In genomic region chrV:5502701-5503100, ce11 we compare ENCODE assay signal across 5 worm cellular contexts.
TF ChIP-seq lines count a peak whose summit lies in the region.

No protein-coding gene starts in this region.

TF ChIP-seq in whole organism, L1 larva, 84 proteins besides CTCF, POLR2A, EP300 and RAD21:
- TF ChIP-seq ama-1 (optimal IDR thresholded peaks at IDR 0.05; lab: Kevin White, UChicago) (peak; percentile 38), sox-4 (tag; optimal IDR thresholded peaks at IDR 0.05; lab: Kevin White, UChicago) (no peak), blmp-1 (tag; optimal IDR thresholded peaks at IDR 0.05; lab: Kevin White, UChicago) (no peak), C16A3.4 (tag; optimal IDR thresholded peaks at IDR 0.05; lab: Kevin White, UChicago) (no peak), lin-35 (GFP tag; optimal IDR thresholded peaks at IDR 0.05; lab: Kevin White, UChicago) (peak in 1 of 2 experiments; percentile 5)

TF ChIP-seq in whole organism, L2 larva, 48 proteins besides CTCF, POLR2A, EP300 and RAD21:
- TF ChIP-seq ceh-16 (tag; optimal IDR thresholded peaks at IDR 0.05; lab: Kevin White, UChicago) (no peak), gmeb-1 (tag; optimal IDR thresholded peaks at IDR 0.05; lab: Kevin White, UChicago) (no peak), ama-1 (optimal IDR thresholded peaks at IDR 0.05; lab: Kevin White, UChicago) (peak; percentile 29), sma-3 (GFP tag; optimal IDR thresholded peaks at IDR 0.05; lab: Kevin White, UChicago) (peak; percentile 6)

TF ChIP-seq in whole organism, L3 larva, 47 proteins besides CTCF, POLR2A, EP300 and RAD21:
- TF ChIP-seq eor-1 (tag; optimal IDR thresholded peaks at IDR 0.05; lab: Kevin White, UChicago) (no peak), ama-1 (optimal IDR thresholded peaks at IDR 0.05; lab: Kevin White, UChicago) (peak; percentile 66), elt-2 (tag; optimal IDR thresholded peaks at IDR 0.05; lab: Kevin White, UChicago) (peak; percentile 18)

TF ChIP-seq in whole organism, L4 larva, 104 proteins besides CTCF, POLR2A, EP300 and RAD21:
- TF ChIP-seq spr-1 (tag; optimal IDR thresholded peaks at IDR 0.05; lab: Kevin White, UChicago) (no peak), F26F4.8 (GFP tag; conservative IDR thresholded peaks at IDR 0.05; lab: Robert Waterston, UW) (no peak), unc-39 (tag; optimal IDR thresholded peaks at IDR 0.05; lab: Kevin White, UChicago) (no peak), mes-2 (tag; optimal IDR thresholded peaks at IDR 0.05; lab: Kevin White, UChicago; ENCODE audit: poor library complexity, severe bottlenecking) (no peak), hlh-30 (tag; optimal IDR thresholded peaks at IDR 0.05; lab: Kevin White, UChicago; ENCODE audit: insufficient read depth) (no peak), Y48G9A.11 (GFP tag; IDR thresholded peaks at IDR 0.05; lab: Robert Waterston, UW) (peak; percentile 52; the same call in 1 of the 2 replicates), lir-3 (tag; optimal IDR thresholded peaks at IDR 0.05; lab: Kevin White, UChicago) (no peak), nhr-76 (tag; optimal IDR thresholded peaks at IDR 0.05; lab: Kevin White, UChicago) (no peak), tra-1 (GFP tag; IDR thresholded peaks at IDR 0.05; lab: Robert Waterston, UW) (no peak), mdt-29 (GFP tag; IDR thresholded peaks at IDR 0.05; lab: Robert Waterston, UW) (0 out of 2 replicates have a peak, but pooled peaks have one; percentile 46), daf-16 (GFP tag; optimal IDR thresholded peaks at IDR 0.05; lab: Kevin White, UChicago) (peak in 1 of 2 experiments; percentile 46), daf-16 (tag; optimal IDR thresholded peaks at IDR 0.05; lab: Kevin White, UChicago) (no peak), zip-2 (tag; optimal IDR thresholded peaks at IDR 0.05; lab: Kevin White, UChicago) (no peak), fkh-10 (GFP tag; optimal IDR thresholded peaks at IDR 0.05; lab: Kevin White, UChicago) (no peak), php-3 (GFP tag; IDR thresholded peaks at IDR 0.05; lab: Robert Waterston, UW) (no peak), skn-1 (tag; optimal IDR thresholded peaks at IDR 0.05; lab: Kevin White, UChicago) (no peak), nhr-111 (GFP tag; optimal IDR thresholded peaks at IDR 0.05; lab: Kevin White, UChicago) (no peak), madf-5 (GFP tag; IDR thresholded peaks at IDR 0.05; lab: Robert Waterston, UW) (no peak), zfp-3 (GFP tag; conservative IDR thresholded peaks at IDR 0.05; lab: Robert Waterston, UW) (no peak), F49E8.2 (tag; optimal IDR thresholded peaks at IDR 0.05; lab: Kevin White, UChicago; ENCODE audit: borderline replicate concordance) (no peak), fos-1 (tag; optimal IDR thresholded peaks at IDR 0.05; lab: Kevin White, UChicago) (no peak), ceh-28 (tag; optimal IDR thresholded peaks at IDR 0.05; lab: Kevin White, UChicago) (no peak), lin-39 (tag; optimal IDR thresholded peaks at IDR 0.05; lab: Kevin White, UChicago) (no peak), zag-1 (tag; optimal IDR thresholded peaks at IDR 0.05; lab: Kevin White, UChicago) (no peak), Y75B8A.6 (GFP tag; IDR thresholded peaks at IDR 0.05; lab: Robert Waterston, UW) (no peak), nhr-237 (tag; optimal IDR thresholded peaks at IDR 0.05; lab: Kevin White, UChicago) (no peak)

TF ChIP-seq in whole organism, young adult, 124 proteins besides CTCF, POLR2A, EP300 and RAD21:
- 0 out of 2 replicates have a peak, but pooled peaks have one; percentile 10 for TF ChIP-seq Y79H2A.3 (GFP tag; conservative IDR thresholded peaks at IDR 0.05; lab: Robert Waterston, UW)
- TF ChIP-seq snpc-3.4 (tag; optimal IDR thresholded peaks at IDR 0.05; lab: Kevin White, UChicago) = peak; percentile 10
- peak; percentile 86 for TF ChIP-seq ama-1 (optimal IDR thresholded peaks at IDR 0.05; lab: Kevin White, UChicago)
- no peak for TF ChIP-seq ama-1 (GFP tag; optimal IDR thresholded peaks at IDR 0.05; lab: Kevin White, UChicago)
- 0 out of 2 replicates have a peak, but pooled peaks have one; percentile 16 for TF ChIP-seq F33H1.4 (GFP tag; IDR thresholded peaks at IDR 0.05; lab: Robert Waterston, UW)
- peak; percentile 31 for TF ChIP-seq ztf-26 (tag; optimal IDR thresholded peaks at IDR 0.05; lab: Kevin White, UChicago)
- no peak for TF ChIP-seq madf-10 (tag; optimal IDR thresholded peaks at IDR 0.05; lab: Kevin White, UChicago)
- TF ChIP-seq B0035.1 (tag; optimal IDR thresholded peaks at IDR 0.05; lab: Kevin White, UChicago) = no peak
- TF ChIP-seq ztf-6 (GFP tag; IDR thresholded peaks at IDR 0.05; lab: Robert Waterston, UW) = no peak
- TF ChIP-seq chd-7 (tag; optimal IDR thresholded peaks at IDR 0.05; lab: Kevin White, UChicago) = peak; percentile 22
- TF ChIP-seq madf-3 (GFP tag; IDR thresholded peaks at IDR 0.05; lab: Robert Waterston, UW) = peak; percentile 55; the same call in 1 of the 2 replicates
- TF ChIP-seq nhr-120 (GFP tag; IDR thresholded peaks at IDR 0.05; lab: Robert Waterston, UW) = no peak
- TF ChIP-seq ztf-18 (tag; optimal IDR thresholded peaks at IDR 0.05; lab: Kevin White, UChicago) = peak; percentile 38
- TF ChIP-seq F55B11.4 (tag; optimal IDR thresholded peaks at IDR 0.05; lab: Kevin White, UChicago; ENCODE audit: borderline replicate concordance, insufficient read depth) = no peak
- TF ChIP-seq repo-1 (tag; optimal IDR thresholded peaks at IDR 0.05; lab: Kevin White, UChicago) = peak; percentile 22
- peak in 1 of 2 experiments; percentile 28 for TF ChIP-seq let-607 (tag; optimal IDR thresholded peaks at IDR 0.05; lab: Kevin White, UChicago)
- TF ChIP-seq Y53G8AR.9 (GFP tag; conservative IDR thresholded peaks at IDR 0.05; lab: Robert Waterston, UW) = peak; percentile 54; the same call in 1 of the 2 replicates
- TF ChIP-seq dox-1 (GFP tag; IDR thresholded peaks at IDR 0.05; lab: Robert Waterston, UW) = no peak
- TF ChIP-seq hrde-1 (tag; optimal IDR thresholded peaks at IDR 0.05; lab: Kevin White, UChicago; ENCODE audit: borderline replicate concordance) = no peak
- peak; percentile 46; the same call in 1 of the 2 replicates for TF ChIP-seq lin-26 (GFP tag; IDR thresholded peaks at IDR 0.05; lab: Robert Waterston, UW)
- TF ChIP-seq cebp-2 (GFP tag; IDR thresholded peaks at IDR 0.05; lab: Robert Waterston, UW) = 0 out of 2 replicates have a peak, but pooled peaks have one; percentile 70
- peak; percentile 23; the same call in 1 of the 2 replicates for TF ChIP-seq pbrm-1 (GFP tag; IDR thresholded peaks at IDR 0.05; lab: Robert Waterston, UW)
- TF ChIP-seq attf-6 (GFP tag; IDR thresholded peaks at IDR 0.05; lab: Robert Waterston, UW) = peak; percentile 40; the same call in 1 of the 2 replicates
- peak; percentile 43; the same call in 1 of the 2 replicates for TF ChIP-seq madf-6 (GFP tag; IDR thresholded peaks at IDR 0.05; lab: Robert Waterston, UW)
- TF ChIP-seq lsl-1 (GFP tag; optimal IDR thresholded peaks at IDR 0.05; lab: Kevin White, UChicago) = peak; percentile 12
- no peak for TF ChIP-seq F10E7.11 (tag; optimal IDR thresholded peaks at IDR 0.05; lab: Kevin White, UChicago)
- no peak for TF ChIP-seq snpc-4 (GFP tag; optimal IDR thresholded peaks at IDR 0.05; lab: Kevin White, UChicago)
- TF ChIP-seq snpc-4 (tag; optimal IDR thresholded peaks at IDR 0.05; lab: Kevin White, UChicago) = peak in 1 of 4 experiments; percentile 15
- no peak for TF ChIP-seq F57C9.4 (tag; optimal IDR thresholded peaks at IDR 0.05; lab: Kevin White, UChicago)
- TF ChIP-seq ekl-4 (GFP tag; IDR thresholded peaks at IDR 0.05; lab: Robert Waterston, UW) = peak; percentile 54
- peak; percentile 13 for TF ChIP-seq tbp1 (GFP tag; optimal IDR thresholded peaks at IDR 0.05; lab: Kevin White, UChicago)
- peak; percentile 36; the same call in 1 of the 2 replicates for TF ChIP-seq Y56A3A.18 (GFP tag; IDR thresholded peaks at IDR 0.05; lab: Robert Waterston, UW)
- 0 out of 2 replicates have a peak, but pooled peaks have one; percentile 4 for TF ChIP-seq mcd-1 (GFP tag; IDR thresholded peaks at IDR 0.05; lab: Robert Waterston, UW)
- TF ChIP-seq B0336.3 (GFP tag; IDR thresholded peaks at IDR 0.05; lab: Robert Waterston, UW) = peak; percentile 75
- peak; percentile 35 for TF ChIP-seq lin-54 (GFP tag; optimal IDR thresholded peaks at IDR 0.05; lab: Kevin White, UChicago)
- TF ChIP-seq Y95B8A.8 (GFP tag; IDR thresholded peaks at IDR 0.05; lab: Robert Waterston, UW) = 0 out of 2 replicates have a peak, but pooled peaks have one; percentile 58
- peak; percentile 29 for TF ChIP-seq ceh-79 (tag; optimal IDR thresholded peaks at IDR 0.05; lab: Kevin White, UChicago)
- peak; percentile 61; the same call in 1 of the 2 replicates for TF ChIP-seq hsf-1 (GFP tag; IDR thresholded peaks at IDR 0.05; lab: Robert Waterston, UW)
- TF ChIP-seq F39B2.1 (GFP tag; IDR thresholded peaks at IDR 0.05; lab: Robert Waterston, UW) = 0 out of 2 replicates have a peak, but pooled peaks have one; percentile 14
- TF ChIP-seq tlf-1 (GFP tag; optimal IDR thresholded peaks at IDR 0.05; lab: Kevin White, UChicago) = no peak
